Fruit fly (Drosophila melanogaster): ENCODE results near the gene CG7341.

CG7341 gene

DNA sequence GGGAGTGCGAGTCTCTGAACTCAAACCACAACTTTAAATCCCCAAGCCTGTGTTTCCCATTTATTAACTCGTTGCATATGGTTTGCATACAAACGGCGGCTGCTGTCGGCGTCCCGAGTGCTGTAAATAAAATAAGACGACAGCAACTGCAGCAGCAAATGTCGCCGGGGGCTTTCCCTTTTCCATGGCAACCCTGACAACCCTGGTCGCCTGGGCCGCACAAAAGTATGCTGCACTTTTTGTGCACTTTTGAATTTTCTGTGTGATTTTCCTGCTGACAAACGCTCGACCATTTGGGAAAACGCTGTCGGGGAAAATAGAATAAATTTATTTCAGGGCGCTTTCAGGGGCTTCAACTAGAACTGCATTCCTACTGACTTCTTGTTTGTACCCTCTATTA lies 41.4 kb downstream of the CG7341 start:
- TF ChIP-seq Abd-B (GFP tag; optimal IDR thresholded peaks at IDR 0.05): no peak
- no peak for TF ChIP-seq dmrt93B (GFP tag; optimal IDR thresholded peaks at IDR 0.05)
- TF ChIP-seq Jra (GFP tag; optimal IDR thresholded peaks at IDR 0.05): no peak
- no peak for TF ChIP-seq CG9705 (GFP tag; optimal IDR thresholded peaks at IDR 0.05)
- no peak for TF ChIP-seq Rel (GFP tag; optimal IDR thresholded peaks at IDR 0.05)
- peak; percentile 97 for TF ChIP-seq Rel (tag; optimal IDR thresholded peaks at IDR 0.05)
- TF ChIP-seq dsf (GFP tag; optimal IDR thresholded peaks at IDR 0.05; ENCODE audit: borderline replicate concordance): no peak

DNA sequence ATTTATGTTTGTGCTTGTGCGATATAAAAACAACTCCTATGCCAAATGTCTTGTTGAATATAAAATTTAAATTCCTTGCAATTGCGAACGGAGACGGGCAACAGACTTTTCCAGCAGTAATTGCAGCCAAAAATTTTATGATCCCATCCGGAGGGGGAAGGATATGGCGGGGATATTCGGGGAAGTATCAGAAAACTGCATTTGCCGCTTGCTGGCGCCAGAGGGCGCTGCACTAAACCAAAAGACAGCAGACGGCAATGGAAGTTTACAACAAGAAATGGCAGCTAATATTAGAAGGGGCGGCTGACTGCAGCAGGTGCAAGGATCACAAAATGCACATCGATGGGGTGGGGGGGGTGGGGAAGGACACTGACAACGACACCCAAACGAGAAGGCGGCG lies 48.4 kb downstream of the CG7341 start:
- TF ChIP-seq GATAd (GFP tag; optimal IDR thresholded peaks at IDR 0.05): no peak
- no peak for TF ChIP-seq Mio (GFP tag; optimal IDR thresholded peaks at IDR 0.05)
- TF ChIP-seq dsf (GFP tag; optimal IDR thresholded peaks at IDR 0.05; ENCODE audit: borderline replicate concordance): no peak
- no peak for TF ChIP-seq foxo (GFP tag; optimal IDR thresholded peaks at IDR 0.05)
- no peak for TF ChIP-seq lola (GFP tag; optimal IDR thresholded peaks at IDR 0.05)
- no peak for TF ChIP-seq woc (GFP tag; optimal IDR thresholded peaks at IDR 0.05)
- TF ChIP-seq h (GFP tag; optimal IDR thresholded peaks at IDR 0.05): no peak

DNA sequence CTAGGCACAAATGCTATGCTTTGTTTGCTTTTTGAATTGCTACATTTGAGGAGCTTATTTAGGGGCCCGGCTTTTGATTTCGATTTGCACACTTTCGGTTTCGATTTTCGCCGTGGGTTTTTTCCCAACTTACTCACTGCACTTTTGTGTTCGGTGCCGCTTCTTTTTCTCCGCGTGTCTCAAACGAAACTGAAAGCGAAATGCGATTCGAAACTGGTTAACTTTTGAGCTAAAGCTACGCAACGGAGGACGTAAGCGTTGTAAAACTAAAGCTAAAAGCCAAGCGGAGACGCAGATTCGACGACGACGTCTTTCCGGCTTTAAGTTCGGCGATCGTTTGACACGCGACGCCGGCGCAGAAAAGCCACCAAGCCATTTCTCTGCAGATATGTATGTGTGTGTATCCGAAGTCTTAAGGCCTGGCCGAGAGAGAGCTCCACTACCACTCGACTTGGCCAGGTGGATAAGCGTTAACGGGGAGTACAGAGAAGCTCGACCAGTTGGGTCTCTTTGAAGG lies 49.5 kb downstream of the CG7341 start, which contains the start of gene CG13699:
TSS of gene CG13699 (minus strand) at position 349 of the 517 bp plus-strand sequence.
- TF ChIP-seq h (GFP tag; optimal IDR thresholded peaks at IDR 0.05): no peak
- no peak for TF ChIP-seq Myc (optimal IDR thresholded peaks at IDR 0.05)
- no peak for TF ChIP-seq Hr83 (GFP tag; optimal IDR thresholded peaks at IDR 0.05; ENCODE audit: poor library complexity, severe bottlenecking)
- TF ChIP-seq lola (GFP tag; optimal IDR thresholded peaks at IDR 0.05): no peak
- TF ChIP-seq pan (optimal IDR thresholded peaks at IDR 0.05): no peak
- no peak for TF ChIP-seq Dif (GFP tag; optimal IDR thresholded peaks at IDR 0.05; ENCODE audit: partially characterized antibody)
- no peak for TF ChIP-seq Abd-B (GFP tag; optimal IDR thresholded peaks at IDR 0.05)
- TF ChIP-seq dmrt93B (GFP tag; optimal IDR thresholded peaks at IDR 0.05): no peak
- no peak for TF ChIP-seq woc (GFP tag; optimal IDR thresholded peaks at IDR 0.05)
- no peak for TF ChIP-seq N (GFP tag; optimal IDR thresholded peaks at IDR 0.05)

DNA sequence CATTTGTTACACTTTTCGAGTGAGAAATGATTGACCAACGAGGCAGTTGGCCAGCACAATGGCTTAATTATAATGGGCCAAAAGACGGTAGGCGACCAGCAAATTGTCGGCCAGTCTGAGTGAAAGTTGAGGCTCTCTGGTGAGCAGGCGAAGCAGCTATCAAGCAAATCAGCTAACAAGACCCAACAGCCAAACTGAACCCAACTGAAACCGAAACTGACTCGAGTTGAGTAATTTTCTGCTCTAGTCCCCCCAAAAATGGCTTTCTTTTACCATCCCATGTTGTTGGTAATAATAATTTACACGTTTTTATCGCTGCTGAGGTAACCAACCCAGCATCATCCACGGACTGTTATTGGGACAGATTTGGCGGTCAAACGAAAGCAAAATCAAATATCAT lies 50.4 kb downstream of the CG7341 start:
- no peak for TF ChIP-seq Myc (optimal IDR thresholded peaks at IDR 0.05)
- no peak for TF ChIP-seq brk (GFP tag; optimal IDR thresholded peaks at IDR 0.05)
- no peak for TF ChIP-seq sv (GFP tag; optimal IDR thresholded peaks at IDR 0.05)
- no peak for TF ChIP-seq dmrt93B (GFP tag; optimal IDR thresholded peaks at IDR 0.05)

DNA sequence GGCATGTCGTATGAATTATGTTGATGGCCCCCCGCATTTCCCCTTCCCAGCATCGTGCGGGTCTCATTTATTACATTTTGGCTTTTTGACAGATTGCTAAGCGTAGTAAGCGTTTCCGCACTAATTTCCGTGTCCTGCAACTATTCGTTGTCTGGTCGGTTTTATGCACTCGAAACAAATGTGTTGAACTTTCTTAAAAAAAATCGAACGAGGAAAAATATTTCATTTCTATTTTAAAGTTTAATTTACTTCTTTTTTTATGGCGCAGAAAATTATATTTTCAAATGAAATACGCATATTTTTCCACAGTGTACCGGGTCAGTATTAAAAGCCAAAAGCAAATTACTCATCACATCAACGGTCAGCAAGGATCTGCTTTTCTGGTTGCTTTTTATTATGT lies 52.0 kb downstream of the CG7341 start:
- TF ChIP-seq CG9705 (GFP tag; optimal IDR thresholded peaks at IDR 0.05) (no peak), Dfd (GFP tag; optimal IDR thresholded peaks at IDR 0.05) (no peak), GATAd (GFP tag; optimal IDR thresholded peaks at IDR 0.05) (no peak), Sp1 (GFP tag; optimal IDR thresholded peaks at IDR 0.05) (no peak), usp (GFP tag; optimal IDR thresholded peaks at IDR 0.05) (no peak), lola (GFP tag; optimal IDR thresholded peaks at IDR 0.05) (no peak), dmrt93B (GFP tag; optimal IDR thresholded peaks at IDR 0.05) (no peak), fru (GFP tag; optimal IDR thresholded peaks at IDR 0.05) (no peak), N (GFP tag; optimal IDR thresholded peaks at IDR 0.05) (no peak), jim (GFP tag; optimal IDR thresholded peaks at IDR 0.05) (no peak), h (GFP tag; optimal IDR thresholded peaks at IDR 0.05) (no peak)

DNA sequence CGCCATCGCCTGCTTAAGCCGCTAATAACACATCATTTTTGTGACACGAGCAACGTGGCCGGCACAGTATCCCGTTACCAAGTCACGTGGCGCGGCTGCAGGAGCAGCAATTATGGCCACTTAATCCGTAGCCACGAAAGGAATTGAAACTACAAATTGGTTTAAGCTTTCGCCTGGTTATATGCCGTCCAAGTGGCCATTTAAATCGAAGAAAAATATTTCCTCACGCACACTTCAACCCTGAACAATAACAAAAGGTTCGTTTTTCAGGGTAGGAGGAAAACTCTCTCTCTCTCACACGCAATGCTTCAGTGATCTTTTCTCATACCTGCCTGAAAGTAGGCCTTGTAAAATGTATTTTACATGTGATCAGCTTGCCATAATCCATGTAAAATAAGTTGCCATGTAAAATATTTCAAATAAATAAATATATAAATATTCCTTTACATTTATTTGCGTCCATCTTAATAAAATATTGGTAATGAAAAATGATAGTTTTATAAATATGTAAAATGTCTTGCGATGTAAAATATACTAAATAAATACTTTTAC lies 54.3 kb downstream of the CG7341 start:
- TF ChIP-seq psq (GFP tag; optimal IDR thresholded peaks at IDR 0.05): no peak
- no peak for TF ChIP-seq jim (GFP tag; optimal IDR thresholded peaks at IDR 0.05)
- no peak for TF ChIP-seq CrebA (GFP tag; optimal IDR thresholded peaks at IDR 0.05; ENCODE audit: borderline replicate concordance)
- peak; percentile 60 for TF ChIP-seq Myc (optimal IDR thresholded peaks at IDR 0.05)
- TF ChIP-seq Dif (GFP tag; optimal IDR thresholded peaks at IDR 0.05; ENCODE audit: partially characterized antibody): peak; percentile 1
